Worm (Caenorhabditis elegans) whole organism, L2 larva: Measurements from ENCODE around the gene toca-2.

Experiments
- F13H6.1 ChIP-seq: sonication (generic microtip); optimal IDR thresholded peaks from 2 replicates; lab custom pipeline; 2016; ENCODE audit warnings: missing genetic modification characterization, missing compliant biosample characterization
- ama-1 ChIP-seq: fragments of 150-350 bp; optimal IDR thresholded peaks from 2 replicates; lab custom pipeline; 2018; ENCODE audit warnings: inconsistent platforms
- lin-11 ChIP-seq: fragments of 150-350 bp; sonication (generic microtip); optimal IDR thresholded peaks from 2 replicates; lab custom pipeline; 2014; ENCODE audit warnings: missing biosample characterization, missing genetic modification characterization, inconsistent platforms, mixed read lengths
- lin-13 ChIP-seq: fragments of 150-350 bp; optimal IDR thresholded peaks from 2 replicates; lab custom pipeline; 2014; ENCODE audit warnings: missing biosample characterization, missing genetic modification reagents, missing genetic modification characterization
- lsy-2 ChIP-seq, 2 experiments: fragments of 150-350 bp in 1 of 2; sonication (generic microtip) in 1 of 2; optimal IDR thresholded peaks; 2 replicates each; lab custom pipeline; 2014 to 2017; ENCODE audit warnings: missing biosample characterization in 2 of 2, missing genetic modification characterization in 2 of 2
- snpc-4 ChIP-seq: fragments of 150-350 bp; optimal IDR thresholded peaks from 2 replicates; lab custom pipeline; 2014; ENCODE audit warnings: missing biosample characterization, missing genetic modification characterization
- unc-62 ChIP-seq: fragments of 150-350 bp; optimal IDR thresholded peaks from 2 replicates; lab custom pipeline; 2014; ENCODE audit warnings: missing biosample characterization, missing genetic modification reagents, missing genetic modification characterization
- zag-1 ChIP-seq: fragments of 150-350 bp; optimal IDR thresholded peaks from 2 replicates; lab custom pipeline; 2014; ENCODE audit warnings: missing biosample characterization, missing genetic modification characterization

DNA sequence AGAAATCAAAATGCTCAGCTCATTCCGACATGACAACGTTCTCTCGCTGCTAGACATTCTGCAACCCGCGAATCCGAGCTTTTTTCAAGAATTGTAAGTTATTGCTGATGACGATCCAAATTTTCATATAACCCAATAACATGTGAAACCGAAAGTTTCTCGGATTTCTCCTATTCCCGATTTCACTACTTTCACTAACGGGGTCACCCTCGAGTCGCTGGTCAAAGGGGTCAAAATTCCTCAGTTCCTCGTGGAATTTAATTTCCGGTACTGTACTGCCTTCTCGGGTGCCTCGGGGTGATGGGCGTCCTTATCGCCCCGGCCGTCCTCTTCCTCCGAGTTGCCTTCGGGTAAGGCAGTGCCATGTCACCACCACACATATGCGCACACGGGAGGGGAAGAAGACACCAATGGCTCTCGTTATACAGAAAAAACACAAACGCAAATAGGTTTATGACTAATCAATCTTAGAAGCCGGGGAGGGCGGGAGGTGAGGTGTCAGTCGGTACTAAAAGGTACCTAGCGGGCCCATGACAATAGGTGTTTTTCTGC is 35.4 kb upstream of the toca-2 start:
- TF ChIP-seq lin-11 (no peak), lsy-2 (tag; optimal IDR thresholded peaks at IDR 0.05; lab: Kevin White, UChicago) (no peak), ama-1 (lab: Kevin White, UChicago) (peak; percentile 56), F13H6.1 (tag; lab: Kevin White, UChicago) (no peak), snpc-4 (tag; lab: Kevin White, UChicago) (no peak), unc-62 (GFP tag; lab: Kevin White, UChicago) (no peak), lin-13 (GFP tag; lab: Kevin White, UChicago) (no peak), zag-1 (tag; lab: Kevin White, UChicago) (no peak)
